Fruit fly (Drosophila melanogaster): ENCODE measurements around the gene CG11586.

CG11586 gene

DNA sequence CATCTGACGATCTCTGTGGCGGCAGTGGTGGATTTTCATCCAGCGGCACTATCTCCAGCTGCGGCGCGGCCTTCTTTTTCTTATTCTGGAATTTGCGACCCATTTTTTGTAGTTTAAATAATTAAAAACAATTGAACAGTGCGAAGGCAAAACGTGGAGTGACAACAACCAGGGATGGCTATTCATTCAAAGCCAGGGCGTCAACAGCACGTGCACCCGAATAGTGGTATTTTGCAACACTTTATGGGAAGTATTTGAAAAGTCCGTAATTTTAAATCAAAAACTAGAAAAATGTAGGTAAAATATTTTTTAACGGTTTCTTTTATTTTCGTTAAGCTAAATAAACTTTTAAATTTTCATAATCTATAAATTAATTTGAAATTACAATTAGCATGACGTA lies 20.4 kb upstream of the CG11586 start, which contains the start of gene CG11583:
TSS of gene CG11583 (minus strand) at position 191 of the 400 bp plus-strand sequence.
- no peak for TF ChIP-seq jim (GFP tag; optimal IDR thresholded peaks at IDR 0.05)
- TF ChIP-seq Hr83 (GFP tag; optimal IDR thresholded peaks at IDR 0.05; ENCODE audit: poor library complexity, severe bottlenecking): peak; percentile 70
- TF ChIP-seq HLH106 (tag; optimal IDR thresholded peaks at IDR 0.05): no peak
- no peak for TF ChIP-seq CG9705 (GFP tag; optimal IDR thresholded peaks at IDR 0.05)
- TF ChIP-seq ey (GFP tag; optimal IDR thresholded peaks at IDR 0.05): peak; percentile 41
- no peak for TF ChIP-seq h (GFP tag; optimal IDR thresholded peaks at IDR 0.05)
- peak; percentile 22 for TF ChIP-seq psq (GFP tag; optimal IDR thresholded peaks at IDR 0.05)
- TF ChIP-seq usp (GFP tag; optimal IDR thresholded peaks at IDR 0.05): no peak
- TF ChIP-seq pan (optimal IDR thresholded peaks at IDR 0.05): no peak
- peak; percentile 9 for TF ChIP-seq sv (GFP tag; optimal IDR thresholded peaks at IDR 0.05)
- TF ChIP-seq Sp1 (GFP tag; optimal IDR thresholded peaks at IDR 0.05): no peak
- peak; percentile 57 for TF ChIP-seq Myc (optimal IDR thresholded peaks at IDR 0.05)
- TF ChIP-seq Hr78 (GFP tag; optimal IDR thresholded peaks at IDR 0.05): no peak
- peak; percentile 32 for TF ChIP-seq OdsH (GFP tag; optimal IDR thresholded peaks at IDR 0.05)
- TF ChIP-seq brk (GFP tag; optimal IDR thresholded peaks at IDR 0.05): no peak
- no peak for TF ChIP-seq dsf (GFP tag; optimal IDR thresholded peaks at IDR 0.05; ENCODE audit: borderline replicate concordance)
- TF ChIP-seq woc (GFP tag; optimal IDR thresholded peaks at IDR 0.05): no peak

DNA sequence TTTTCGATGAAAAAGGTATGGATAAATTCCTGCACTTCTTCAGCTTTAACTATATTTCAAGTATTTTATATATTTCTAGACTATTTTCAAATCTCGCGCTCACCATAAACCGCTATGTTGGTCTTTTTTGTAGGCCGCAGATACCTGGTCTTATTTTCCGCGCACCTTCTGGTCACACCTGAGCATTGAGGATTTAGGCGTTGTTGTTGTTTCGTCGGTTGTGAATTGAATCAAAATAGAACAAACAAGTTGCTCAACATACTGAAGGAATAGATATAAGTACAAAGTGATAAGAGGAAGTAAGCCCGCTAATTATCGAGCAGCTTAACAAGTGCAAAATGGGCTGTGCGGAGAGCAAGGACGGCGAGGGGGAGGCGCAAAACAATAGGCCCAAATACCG lies 15.5 kb upstream of the CG11586 start, which contains the start of gene Ctl1:
TSS of gene Ctl1 (plus strand) at position 167 of the 400 bp plus-strand sequence.
- TF ChIP-seq sage (GFP tag; optimal IDR thresholded peaks at IDR 0.05) (no peak), br (GFP tag; optimal IDR thresholded peaks at IDR 0.05) (no peak), h (GFP tag; optimal IDR thresholded peaks at IDR 0.05) (no peak), Abd-B (GFP tag; optimal IDR thresholded peaks at IDR 0.05) (no peak), Vsx2 (GFP tag; optimal IDR thresholded peaks at IDR 0.05; ENCODE audit: partially characterized antibody) (no peak), dl (GFP tag; optimal IDR thresholded peaks at IDR 0.05; ENCODE audit: insufficient read depth in 1 of 2, partially characterized antibody in 2 of 2) (no peak), woc (GFP tag; optimal IDR thresholded peaks at IDR 0.05) (no peak)

DNA sequence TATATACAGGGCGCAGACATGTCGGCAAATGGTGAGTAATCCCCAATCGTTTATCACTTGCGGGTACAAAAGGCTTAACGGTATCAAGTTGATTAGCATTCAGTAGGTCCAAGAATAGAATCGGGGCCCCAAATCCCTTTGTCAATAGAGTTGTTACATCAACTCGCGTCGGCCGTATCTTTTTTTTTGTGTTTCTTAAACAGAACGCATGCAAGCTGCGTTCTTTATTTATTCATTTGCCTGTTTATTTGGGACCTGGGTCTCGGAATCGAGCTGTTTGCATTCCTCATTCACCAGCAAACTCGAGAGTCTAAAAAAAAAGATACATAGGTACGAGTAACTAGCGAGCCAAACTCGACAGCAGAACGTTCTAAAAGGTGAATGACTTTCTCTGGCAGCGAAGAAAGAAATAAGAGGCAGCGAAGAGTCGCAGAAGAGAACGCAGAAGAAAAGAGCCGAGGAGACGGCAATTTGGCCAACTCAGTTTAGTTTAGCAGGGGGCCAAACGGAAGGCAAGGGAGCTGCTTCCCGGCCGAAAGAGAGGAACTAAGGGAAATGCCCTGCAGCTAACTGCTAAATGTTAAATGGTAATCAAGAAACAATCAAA lies 10.0 kb upstream of the CG11586 start:
- TF ChIP-seq jim (GFP tag; optimal IDR thresholded peaks at IDR 0.05): no peak
- TF ChIP-seq fru (GFP tag; optimal IDR thresholded peaks at IDR 0.05): no peak
- no peak for TF ChIP-seq GATAd (GFP tag; optimal IDR thresholded peaks at IDR 0.05)
- TF ChIP-seq dmrt93B (GFP tag; optimal IDR thresholded peaks at IDR 0.05): no peak
- no peak for TF ChIP-seq Sp1 (GFP tag; optimal IDR thresholded peaks at IDR 0.05)
- no peak for TF ChIP-seq br (GFP tag; optimal IDR thresholded peaks at IDR 0.05)
- TF ChIP-seq dl (GFP tag; optimal IDR thresholded peaks at IDR 0.05; ENCODE audit: insufficient read depth in 1 of 2, partially characterized antibody in 2 of 2): no peak
- TF ChIP-seq psq (GFP tag; optimal IDR thresholded peaks at IDR 0.05): peak; percentile 10

DNA sequence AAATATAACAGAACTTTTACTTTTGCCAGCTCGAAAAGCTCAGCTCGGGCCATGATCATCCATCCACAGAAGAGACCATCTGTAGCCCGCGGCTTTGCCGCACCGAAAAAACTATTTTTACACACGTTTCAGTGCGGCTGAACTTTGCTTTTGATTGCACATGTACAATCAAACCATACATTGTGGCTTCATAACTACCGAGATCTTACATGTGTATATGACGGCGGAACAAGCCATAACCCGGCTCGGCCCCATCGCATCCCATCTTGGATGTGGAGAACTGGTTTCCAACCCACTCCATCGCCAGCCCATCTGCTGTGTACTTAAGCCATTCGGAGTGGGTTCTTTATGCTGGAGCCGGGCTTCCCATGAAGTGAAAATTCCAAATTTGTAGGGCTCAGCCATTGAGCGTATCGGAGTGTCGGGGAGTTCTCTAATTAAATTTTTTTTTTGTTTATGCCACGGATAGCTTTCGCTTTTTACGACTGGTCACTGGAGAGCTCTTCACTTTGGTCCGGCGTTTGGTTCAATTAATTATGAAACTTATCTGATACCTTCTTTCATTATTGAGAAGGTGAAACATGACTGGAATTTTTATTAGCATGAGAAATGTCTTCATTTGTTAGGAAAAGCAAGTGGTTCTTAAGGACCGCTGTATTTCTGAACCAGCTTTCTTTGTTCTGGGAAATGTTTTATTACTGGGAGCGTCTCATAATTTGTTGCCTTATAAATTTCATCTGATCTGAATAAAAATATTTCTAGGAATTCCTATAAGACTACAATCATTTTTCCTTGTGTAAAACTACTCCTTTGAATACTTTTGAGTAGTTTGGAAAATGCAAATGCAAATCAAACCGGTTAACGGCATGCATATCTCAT lies 8.9 kb upstream of the CG11586 start:
- no peak for TF ChIP-seq h (GFP tag; optimal IDR thresholded peaks at IDR 0.05)
- no peak for TF ChIP-seq Jra (GFP tag; optimal IDR thresholded peaks at IDR 0.05)
- TF ChIP-seq Hr78 (GFP tag; optimal IDR thresholded peaks at IDR 0.05): no peak
- no peak for TF ChIP-seq Dfd (GFP tag; optimal IDR thresholded peaks at IDR 0.05)
- TF ChIP-seq CG32264 (GFP tag; optimal IDR thresholded peaks at IDR 0.05): no peak
- no peak for TF ChIP-seq Mio (GFP tag; optimal IDR thresholded peaks at IDR 0.05)
- no peak for TF ChIP-seq dl (GFP tag; optimal IDR thresholded peaks at IDR 0.05; ENCODE audit: insufficient read depth in 1 of 2, partially characterized antibody in 2 of 2)
- no peak for TF ChIP-seq Rel (GFP tag; optimal IDR thresholded peaks at IDR 0.05)
- peak; percentile 1 for TF ChIP-seq Rel (tag; optimal IDR thresholded peaks at IDR 0.05)

- TF ChIP-seq CG32264 (GFP tag; optimal IDR thresholded peaks at IDR 0.05) (no peak), sv (GFP tag; optimal IDR thresholded peaks at IDR 0.05) (peak; percentile 3), CG9705 (GFP tag; optimal IDR thresholded peaks at IDR 0.05) (peak; percentile 61), CrebA (GFP tag; optimal IDR thresholded peaks at IDR 0.05; ENCODE audit: borderline replicate concordance) (no peak), Rel (GFP tag; optimal IDR thresholded peaks at IDR 0.05) (peak; percentile 50), Rel (tag; optimal IDR thresholded peaks at IDR 0.05) (peak; percentile 63), fru (GFP tag; optimal IDR thresholded peaks at IDR 0.05) (peak; percentile 71), dsf (GFP tag; optimal IDR thresholded peaks at IDR 0.05; ENCODE audit: borderline replicate concordance) (no peak), h (GFP tag; optimal IDR thresholded peaks at IDR 0.05) (peak; percentile 83), jim (GFP tag; optimal IDR thresholded peaks at IDR 0.05) (no peak), sage (GFP tag; optimal IDR thresholded peaks at IDR 0.05) (peak; percentile 47), rgr (GFP tag; optimal IDR thresholded peaks at IDR 0.05) (peak; percentile 79), Sp1 (GFP tag; optimal IDR thresholded peaks at IDR 0.05) (peak; percentile 90), Myc (optimal IDR thresholded peaks at IDR 0.05) (no peak), br (GFP tag; optimal IDR thresholded peaks at IDR 0.05) (peak; percentile 56), OdsH (GFP tag; optimal IDR thresholded peaks at IDR 0.05) (peak; percentile 86), Hnf4 (GFP tag; optimal IDR thresholded peaks at IDR 0.05) (peak; percentile 52), HLH106 (tag; optimal IDR thresholded peaks at IDR 0.05) (peak; percentile 90), Hr78 (GFP tag; optimal IDR thresholded peaks at IDR 0.05) (no peak), dl (GFP tag; optimal IDR thresholded peaks at IDR 0.05; ENCODE audit: insufficient read depth in 1 of 2, partially characterized antibody in 2 of 2) (no peak), ey (GFP tag; optimal IDR thresholded peaks at IDR 0.05) (peak; percentile 55), foxo (GFP tag; optimal IDR thresholded peaks at IDR 0.05) (peak in 1 of 2 experiments; percentile 86), Vsx2 (GFP tag; optimal IDR thresholded peaks at IDR 0.05; ENCODE audit: partially characterized antibody) (no peak), dmrt93B (GFP tag; optimal IDR thresholded peaks at IDR 0.05) (peak; percentile 75), brk (GFP tag; optimal IDR thresholded peaks at IDR 0.05) (peak; percentile 55), GATAd (GFP tag; optimal IDR thresholded peaks at IDR 0.05) (no peak), woc (GFP tag; optimal IDR thresholded peaks at IDR 0.05) (peak; percentile 53)
Observed at dm6 chr3L:4269920-4270319, 7.7 kb upstream of the CG11586 start.

Data from whole organism, wandering third instar larva.